Worm (Caenorhabditis elegans) whole organism, L2 larva: ENCODE measurements around the gene T22B3.3.

ENCODE experiments used
- C34F6.9 ChIP-seq: fragments of 150-350 bp; optimal IDR thresholded peaks from 2 replicates; lab custom pipeline; 2014; ENCODE audit warnings: missing biosample characterization, missing genetic modification characterization
- F13H6.1 ChIP-seq: sonication (generic microtip); optimal IDR thresholded peaks from 2 replicates; lab custom pipeline; 2016; ENCODE audit warnings: missing genetic modification characterization, missing compliant biosample characterization
- R02D3.7 ChIP-seq: fragments of 150-350 bp; optimal IDR thresholded peaks from 2 replicates; lab custom pipeline; 2014; ENCODE audit warnings: missing biosample characterization, missing genetic modification characterization
- Y55F3AM.14 ChIP-seq: fragments of 200-800 bp; sonication (Bioruptor generic); optimal IDR thresholded peaks from 2 replicates; lab custom pipeline; 2018; ENCODE audit warnings: mild to moderate bottlenecking, missing genetic modification characterization, missing compliant biosample characterization
- alr-1 ChIP-seq: fragments of 150-350 bp; optimal IDR thresholded peaks from 2 replicates; lab custom pipeline; 2014; ENCODE audit warnings: missing biosample characterization, missing genetic modification characterization
- blmp-1 ChIP-seq: sonication (generic microtip); optimal IDR thresholded peaks from 2 replicates; lab custom pipeline; 2017; ENCODE audit warnings: missing genetic modification characterization, mild to moderate bottlenecking, missing compliant biosample characterization, antibody characterized with exemption, moderate library complexity; ENCODE audit not compliant: insufficient read depth
- ceh-16 ChIP-seq: fragments of 150-350 bp; optimal IDR thresholded peaks from 2 replicates; lab custom pipeline; 2014; ENCODE audit warnings: missing biosample characterization, missing genetic modification characterization
- crh-2 ChIP-seq: sonication (generic microtip); optimal IDR thresholded peaks from 2 replicates; lab custom pipeline; 2017; ENCODE audit warnings: missing biosample characterization, missing genetic modification characterization
- dmd-4 ChIP-seq: sonication (generic microtip); optimal IDR thresholded peaks from 2 replicates; lab custom pipeline; 2017; ENCODE audit warnings: missing biosample characterization, missing genetic modification characterization
- egl-27 ChIP-seq: sonication (generic microtip); optimal IDR thresholded peaks from 3 replicates; lab custom pipeline; 2017; ENCODE audit warnings: missing biosample characterization, missing genetic modification reagents, missing genetic modification characterization
- elt-3 ChIP-seq: sonication (generic microtip); optimal IDR thresholded peaks from 2 replicates; lab custom pipeline; 2017; ENCODE audit warnings: missing biosample characterization, missing genetic modification characterization
- fos-1 ChIP-seq: fragments of 150-350 bp; optimal IDR thresholded peaks from 2 replicates; lab custom pipeline; 2014; ENCODE audit warnings: missing biosample characterization, missing genetic modification characterization
- lin-11 ChIP-seq: fragments of 150-350 bp; sonication (generic microtip); optimal IDR thresholded peaks from 2 replicates; lab custom pipeline; 2014; ENCODE audit warnings: missing biosample characterization, missing genetic modification characterization, inconsistent platforms, mixed read lengths
- lin-13 ChIP-seq: fragments of 150-350 bp; optimal IDR thresholded peaks from 2 replicates; lab custom pipeline; 2014; ENCODE audit warnings: missing biosample characterization, missing genetic modification reagents, missing genetic modification characterization
- lsy-2 ChIP-seq, 2 experiments: fragments of 150-350 bp in 1 of 2; sonication (generic microtip) in 1 of 2; optimal IDR thresholded peaks; 2 replicates each; lab custom pipeline; 2014 to 2017; ENCODE audit warnings: missing biosample characterization in 2 of 2, missing genetic modification characterization in 2 of 2
- mab-5 ChIP-seq: fragments of 150-350 bp; optimal IDR thresholded peaks from 2 replicates; lab custom pipeline; 2014; ENCODE audit warnings: missing biosample characterization, missing genetic modification characterization
- mbf-1 ChIP-seq: sonication (generic microtip); optimal IDR thresholded peaks from 2 replicates; lab custom pipeline; 2017; ENCODE audit warnings: missing biosample characterization, missing genetic modification characterization
- mdl-1 ChIP-seq, 2 experiments: fragments of 150-350 bp in 1 of 2; sonication (generic microtip) in 1 of 2; optimal IDR thresholded peaks; 2 replicates each; lab custom pipeline; 2017; ENCODE audit warnings: missing biosample characterization in 2 of 2, missing genetic modification characterization in 2 of 2
- nhr-11 ChIP-seq: fragments of 150-350 bp; optimal IDR thresholded peaks from 2 replicates; lab custom pipeline; 2014; ENCODE audit warnings: missing biosample characterization, missing genetic modification characterization
- nhr-12 ChIP-seq: fragments of 150-350 bp; optimal IDR thresholded peaks from 2 replicates; lab custom pipeline; 2014; ENCODE audit warnings: missing biosample characterization, missing genetic modification characterization
- nhr-129 ChIP-seq: fragments of 150-350 bp; optimal IDR thresholded peaks from 2 replicates; lab custom pipeline; 2014; ENCODE audit warnings: missing biosample characterization, missing genetic modification characterization
- nhr-21 ChIP-seq: fragments of 150-350 bp; optimal IDR thresholded peaks from 2 replicates; lab custom pipeline; 2014; ENCODE audit warnings: missing biosample characterization, missing genetic modification characterization
- nhr-23 ChIP-seq: fragments of 150-350 bp; optimal IDR thresholded peaks from 2 replicates; lab custom pipeline; 2014; ENCODE audit warnings: missing biosample characterization, missing genetic modification reagents, missing genetic modification characterization
- nhr-25 ChIP-seq: fragments of 150-350 bp; sonication (generic microtip); optimal IDR thresholded peaks from 3 replicates; lab custom pipeline; 2014; ENCODE audit warnings: missing biosample characterization, missing genetic modification characterization
- nhr-6 ChIP-seq: fragments of 150-350 bp; optimal IDR thresholded peaks from 2 replicates; lab custom pipeline; 2014; ENCODE audit warnings: missing biosample characterization, missing genetic modification characterization
- nhr-77 ChIP-seq: fragments of 150-350 bp; optimal IDR thresholded peaks from 2 replicates; lab custom pipeline; 2014; ENCODE audit warnings: missing biosample characterization, missing genetic modification characterization
- sem-4 ChIP-seq: fragments of 150-350 bp; optimal IDR thresholded peaks from 2 replicates; lab custom pipeline; 2014; ENCODE audit warnings: missing biosample characterization, missing genetic modification reagents, missing genetic modification characterization
- sma-3 ChIP-seq: sonication (generic microtip); optimal IDR thresholded peaks from 2 replicates; lab custom pipeline; 2016; ENCODE audit warnings: missing genetic modification reagents, missing genetic modification characterization, missing compliant biosample characterization
- sma-9 ChIP-seq, 2 experiments: fragments of 150-350 bp in 1 of 2; sonication (generic microtip) in 1 of 2; optimal IDR thresholded peaks; 2 replicates each; lab custom pipeline; 2014 to 2016; ENCODE audit warnings: missing genetic modification characterization in 2 of 2, mild to moderate bottlenecking in 1 of 2, missing biosample characterization in 1 of 2, missing compliant biosample characterization in 1 of 2, missing genetic modification reagents in 1 of 2, moderate library complexity in 1 of 2
- unc-39 ChIP-seq: fragments of 150-350 bp; optimal IDR thresholded peaks from 2 replicates; lab custom pipeline; 2014; ENCODE audit warnings: missing biosample characterization, missing genetic modification characterization
- unc-55 ChIP-seq: fragments of 150-350 bp; sonication (generic microtip); optimal IDR thresholded peaks from 3 replicates; lab custom pipeline; 2014; ENCODE audit warnings: missing biosample characterization, missing genetic modification reagents, missing genetic modification characterization
- zag-1 ChIP-seq: fragments of 150-350 bp; optimal IDR thresholded peaks from 2 replicates; lab custom pipeline; 2014; ENCODE audit warnings: missing biosample characterization, missing genetic modification characterization
- ztf-1 ChIP-seq: fragments of 200-800 bp; sonication (Bioruptor generic); conservative IDR thresholded peaks from 2 replicates; pipeline ENCODE4 v1.3.6; 2022; ENCODE audit warnings: missing genetic modification characterization, missing compliant biosample characterization
- ztf-4 ChIP-seq: fragments of 150-350 bp; optimal IDR thresholded peaks from 2 replicates; lab custom pipeline; 2014; ENCODE audit warnings: missing biosample characterization, missing genetic modification characterization

T22B3.3 gene

ce11 chrIV:11713289-11713688 is 9.7 kb upstream of the T22B3.3 start:
- no peak for TF ChIP-seq elt-3 (tag; lab: Kevin White, UChicago)
- TF ChIP-seq mab-5 (tag; lab: Kevin White, UChicago) = peak; percentile 47
- peak; percentile 23 for TF ChIP-seq unc-55

ce11 chrIV:11710331-11710730 is 6.7 kb upstream of the T22B3.3 start:
- TF ChIP-seq lsy-2 (tag; optimal IDR thresholded peaks at IDR 0.05; lab: Kevin White, UChicago) (peak in 1 of 2 experiments; percentile 2), mab-5 (tag; lab: Kevin White, UChicago) (no peak), nhr-129 (tag; lab: Kevin White, UChicago) (peak; percentile 58), F13H6.1 (tag; lab: Kevin White, UChicago) (peak; percentile 58), C34F6.9 (tag; lab: Kevin White, UChicago) (peak; percentile 35)

- TF ChIP-seq nhr-21 = peak; percentile 66
- no peak for TF ChIP-seq ztf-1 (GFP tag; lab: Robert Waterston, UW)
- no peak for TF ChIP-seq nhr-12
- TF ChIP-seq unc-39 = no peak
These were observed 1.7 kb downstream of the T22B3.3 start for ce11 chrIV:11701878-11702277.

- TF ChIP-seq alr-1 (tag; lab: Kevin White, UChicago) (no peak), unc-55 (no peak), fos-1 (tag; lab: Kevin White, UChicago) (no peak), zag-1 (no peak), ceh-16 (tag; lab: Kevin White, UChicago) (no peak), lin-11 (no peak), lsy-2 (tag; optimal IDR thresholded peaks at IDR 0.05; lab: Kevin White, UChicago) (no peak), mdl-1 (tag; optimal IDR thresholded peaks at IDR 0.05; lab: Kevin White, UChicago) (no peak), nhr-25 (tag; lab: Kevin White, UChicago) (no peak), nhr-77 (tag; lab: Kevin White, UChicago) (no peak), ztf-4 (tag; lab: Kevin White, UChicago) (no peak)
These were observed 2.8 kb downstream of the T22B3.3 start, which contains the start of gene dpy-20 for ce11 chrIV:11700752-11701151. TSS of gene dpy-20 (minus strand) at chrIV:11700852.

- TF ChIP-seq blmp-1 (peak; percentile 93), crh-2 (peak; percentile 35), nhr-12 (no peak), ceh-16 (tag; lab: Kevin White, UChicago) (peak; percentile 28), mbf-1 (tag; lab: Kevin White, UChicago) (no peak), nhr-25 (tag; lab: Kevin White, UChicago) (peak; percentile 61), nhr-21 (peak; percentile 32), nhr-23 (tag; lab: Kevin White, UChicago) (no peak), fos-1 (tag; lab: Kevin White, UChicago) (peak; percentile 31), sem-4 (tag; lab: Kevin White, UChicago) (peak; percentile 13), sma-3 (peak; percentile 24), sma-9 (GFP tag; optimal IDR thresholded peaks at IDR 0.05; lab: Kevin White, UChicago) (peak; percentile 26), sma-9 (tag; optimal IDR thresholded peaks at IDR 0.05; lab: Kevin White, UChicago) (no peak), egl-27 (tag; lab: Kevin White, UChicago) (peak; percentile 67)
- TF ChIP-seq, all 48 proteins: peak for 10
These were observed 3.5 kb downstream of the T22B3.3 start for ce11 chrIV:11700100-11700499.

- TF ChIP-seq dmd-4 (tag; lab: Kevin White, UChicago) (no peak), zag-1 (no peak), alr-1 (tag; lab: Kevin White, UChicago) (no peak), crh-2 (no peak), ceh-16 (tag; lab: Kevin White, UChicago) (no peak), R02D3.7 (tag; lab: Kevin White, UChicago) (no peak), lin-13 (GFP tag; lab: Kevin White, UChicago) (no peak), sem-4 (tag; lab: Kevin White, UChicago) (no peak), sma-9 (GFP tag; optimal IDR thresholded peaks at IDR 0.05; lab: Kevin White, UChicago) (no peak), sma-9 (tag; optimal IDR thresholded peaks at IDR 0.05; lab: Kevin White, UChicago) (no peak), lin-11 (no peak), nhr-12 (no peak), unc-39 (no peak), nhr-11 (no peak), Y55F3AM.14 (GFP tag; lab: Kevin White, UChicago) (no peak), mab-5 (tag; lab: Kevin White, UChicago) (no peak), nhr-6 (tag; lab: Kevin White, UChicago) (no peak), sma-3 (no peak)
- TF ChIP-seq, all 48 proteins: peak for 0
These were observed 6.1 kb downstream of the T22B3.3 start for ce11 chrIV:11697514-11697913.
